Fruit fly (Drosophila melanogaster) whole organism, wandering third instar larva: ENCODE results near the gene CG44001.

Experiments
- Abd-B ChIP-seq: fragments of >200 bp; optimal IDR thresholded peaks from 2 replicates; lab custom pipeline; 2017; ENCODE audit warnings: missing biosample characterization, missing genetic modification characterization
- CG32264 ChIP-seq: fragments of 200-800 bp; sonication (Bioruptor generic); optimal IDR thresholded peaks from 2 replicates; lab custom pipeline; 2016; ENCODE audit warnings: missing biosample characterization, missing genetic modification characterization
- CG9705 ChIP-seq: fragments of 200-800 bp; sonication (Bioruptor generic); optimal IDR thresholded peaks from 2 replicates; lab custom pipeline; 2018; ENCODE audit warnings: missing biosample characterization, mild to moderate bottlenecking, missing genetic modification characterization
- CrebA ChIP-seq: fragments of 200-800 bp; sonication (Bioruptor generic); optimal IDR thresholded peaks from 2 replicates; lab custom pipeline; 2016; ENCODE audit warnings: missing biosample characterization, mild to moderate bottlenecking, missing genetic modification characterization, borderline replicate concordance
- Dfd ChIP-seq: fragments of >200 bp; optimal IDR thresholded peaks from 2 replicates; lab custom pipeline; 2017; ENCODE audit warnings: missing biosample characterization, missing genetic modification characterization
- Dif ChIP-seq: fragments of 200-275, 200-300 bp; sonication (Bioruptor generic); optimal IDR thresholded peaks from 2 replicates; lab custom pipeline; 2018; ENCODE audit warnings: missing biosample characterization, missing genetic modification characterization; ENCODE audit not compliant: partially characterized antibody
- GATAd ChIP-seq: sonication (Bioruptor generic); optimal IDR thresholded peaks from 2 replicates; lab custom pipeline; 2016; ENCODE audit warnings: missing biosample characterization, missing genetic modification characterization
- HLH106 ChIP-seq: fragments of 200-800 bp; optimal IDR thresholded peaks from 3 replicates; lab custom pipeline; 2019; ENCODE audit warnings: missing biosample characterization, mild to moderate bottlenecking, missing genetic modification characterization, moderate library complexity
- Hnf4 ChIP-seq: fragments of 200-800 bp; sonication (Bioruptor generic); optimal IDR thresholded peaks from 2 replicates; lab custom pipeline; 2016; ENCODE audit warnings: missing biosample characterization, mild to moderate bottlenecking, missing genetic modification characterization
- Hr78 ChIP-seq: fragments of >200 bp; optimal IDR thresholded peaks from 2 replicates; lab custom pipeline; 2017; ENCODE audit warnings: missing biosample characterization, missing genetic modification characterization
- Hr83 ChIP-seq: fragments of 200-300 bp; sonication (Bioruptor generic); optimal IDR thresholded peaks from 2 replicates; lab custom pipeline; 2016; ENCODE audit warnings: missing biosample characterization, mild to moderate bottlenecking, missing genetic modification characterization, moderate library complexity; ENCODE audit not compliant: poor library complexity, severe bottlenecking
- Jra ChIP-seq: sonication (Bioruptor generic); optimal IDR thresholded peaks from 2 replicates; lab custom pipeline; 2016; ENCODE audit warnings: missing biosample characterization, missing genetic modification characterization
- Mio ChIP-seq: sonication (Bioruptor generic); optimal IDR thresholded peaks from 2 replicates; lab custom pipeline; 2016; ENCODE audit warnings: missing biosample characterization, missing genetic modification characterization
- Myc ChIP-seq: fragments of >200 bp; optimal IDR thresholded peaks from 2 replicates; lab custom pipeline; 2017
- N ChIP-seq: fragments of >200 bp; optimal IDR thresholded peaks from 2 replicates; lab custom pipeline; 2018; ENCODE audit warnings: missing biosample characterization, missing external identifiers, missing genetic modification characterization
- OdsH ChIP-seq: fragments of 200-800 bp; sonication (Bioruptor generic); optimal IDR thresholded peaks from 2 replicates; lab custom pipeline; 2016; ENCODE audit warnings: missing biosample characterization, mild to moderate bottlenecking, missing genetic modification characterization
- Rel ChIP-seq, 2 experiments: fragments of 200-800 bp; sonication (Bioruptor generic) in 1 of 2; optimal IDR thresholded peaks; 2 replicates in 1 of 2; 3 replicates in 1 of 2; lab custom pipeline; 2016 to 2019; ENCODE audit warnings: mild to moderate bottlenecking in 2 of 2, missing biosample characterization in 2 of 2, missing genetic modification characterization in 2 of 2, moderate library complexity in 1 of 2
- Sp1 ChIP-seq: fragments of 200-800 bp; sonication (Bioruptor generic); optimal IDR thresholded peaks from 3 replicates; lab custom pipeline; 2019; ENCODE audit warnings: missing biosample characterization, mild to moderate bottlenecking, missing genetic modification characterization, moderate library complexity
- Vsx2 ChIP-seq: fragments of 200-300, 225-300 bp; sonication (Bioruptor generic); optimal IDR thresholded peaks from 2 replicates; lab custom pipeline; 2018; ENCODE audit warnings: missing biosample characterization, missing genetic modification characterization; ENCODE audit not compliant: partially characterized antibody
- br ChIP-seq: fragments of 200-800 bp; sonication (Bioruptor generic); optimal IDR thresholded peaks from 2 replicates; lab custom pipeline; 2016; ENCODE audit warnings: missing biosample characterization, missing genetic modification characterization
- brk ChIP-seq: fragments of 200-800 bp; sonication (Bioruptor generic); optimal IDR thresholded peaks from 2 replicates; lab custom pipeline; 2016; ENCODE audit warnings: missing biosample characterization, mild to moderate bottlenecking, missing genetic modification characterization
- dl ChIP-seq, 2 experiments: fragments of 175-275, 200-275 bp in 1 of 2; fragments of 200-275 bp in 1 of 2; sonication (Bioruptor generic); optimal IDR thresholded peaks; lab custom pipeline; 2018; ENCODE audit warnings: mild to moderate bottlenecking in 2 of 2, missing biosample characterization in 2 of 2, missing genetic modification characterization in 2 of 2, moderate library complexity in 2 of 2; ENCODE audit not compliant: partially characterized antibody in 2 of 2, insufficient read depth in 1 of 2
- dmrt93B ChIP-seq: fragments of 200-800 bp; sonication (Bioruptor generic); optimal IDR thresholded peaks from 2 replicates; lab custom pipeline; 2018; ENCODE audit warnings: missing biosample characterization, mild to moderate bottlenecking, missing genetic modification characterization
- dsf ChIP-seq: sonication (Bioruptor generic); optimal IDR thresholded peaks from 2 replicates; lab custom pipeline; 2016; ENCODE audit warnings: missing biosample characterization, missing genetic modification characterization, borderline replicate concordance
- ey ChIP-seq: fragments of 200-800 bp; sonication (Bioruptor generic); optimal IDR thresholded peaks from 2 replicates; lab custom pipeline; 2016; ENCODE audit warnings: missing biosample characterization, missing genetic modification characterization
- foxo ChIP-seq, 2 experiments: fragments of 200-800 bp; sonication (Bioruptor generic); optimal IDR thresholded peaks; 2 replicates in 1 of 2; 3 replicates in 1 of 2; lab custom pipeline; 2016 to 2017; ENCODE audit warnings: missing biosample characterization in 2 of 2, missing genetic modification characterization in 2 of 2
- fru ChIP-seq: fragments of 200-800 bp; sonication (Bioruptor generic); optimal IDR thresholded peaks from 3 replicates; lab custom pipeline; 2016; ENCODE audit warnings: missing biosample characterization, mild to moderate bottlenecking, missing genetic modification characterization
- h ChIP-seq: fragments of 200-800 bp; sonication (Bioruptor generic); optimal IDR thresholded peaks from 3 replicates; lab custom pipeline; 2016; ENCODE audit warnings: missing biosample characterization, mild to moderate bottlenecking, missing genetic modification characterization
- jim ChIP-seq: fragments of 175-275, 200-325 bp; sonication (Bioruptor generic); optimal IDR thresholded peaks from 2 replicates; lab custom pipeline; 2016; ENCODE audit warnings: missing biosample characterization, mild to moderate bottlenecking, missing genetic modification characterization
- lola ChIP-seq: fragments of >200 bp; optimal IDR thresholded peaks from 2 replicates; lab custom pipeline; 2017; ENCODE audit warnings: missing biosample characterization, missing genetic modification characterization
- pan ChIP-seq: fragments of >200 bp; optimal IDR thresholded peaks from 2 replicates; lab custom pipeline; 2017
- psq ChIP-seq: fragments of 200-800 bp; sonication (Bioruptor generic); optimal IDR thresholded peaks from 3 replicates; lab custom pipeline; 2017; ENCODE audit warnings: missing biosample characterization, mild to moderate bottlenecking, missing genetic modification characterization, moderate library complexity
- rgr ChIP-seq: fragments of 200-800 bp; sonication (Bioruptor generic); optimal IDR thresholded peaks from 3 replicates; lab custom pipeline; 2016; ENCODE audit warnings: missing biosample characterization, mild to moderate bottlenecking, missing genetic modification characterization
- sage ChIP-seq: fragments of 200-800 bp; sonication (Bioruptor generic); optimal IDR thresholded peaks from 2 replicates; lab custom pipeline; 2016; ENCODE audit warnings: missing biosample characterization, mild to moderate bottlenecking, missing genetic modification characterization
- sv ChIP-seq: fragments of 200-800 bp; sonication (Bioruptor generic); optimal IDR thresholded peaks from 3 replicates; lab custom pipeline; 2016; ENCODE audit warnings: missing biosample characterization, missing genetic modification characterization
- tai ChIP-seq: sonication (Bioruptor generic); optimal IDR thresholded peaks from 2 replicates; lab custom pipeline; 2016; ENCODE audit warnings: missing biosample characterization, missing genetic modification characterization
- usp ChIP-seq: fragments of >200 bp; optimal IDR thresholded peaks from 2 replicates; lab custom pipeline; 2017; ENCODE audit warnings: missing biosample characterization, missing genetic modification characterization
- woc ChIP-seq: sonication (Bioruptor generic); optimal IDR thresholded peaks from 2 replicates; lab custom pipeline; 2016; ENCODE audit warnings: missing biosample characterization, mild to moderate bottlenecking, missing genetic modification characterization

Gene CG44001

DNA sequence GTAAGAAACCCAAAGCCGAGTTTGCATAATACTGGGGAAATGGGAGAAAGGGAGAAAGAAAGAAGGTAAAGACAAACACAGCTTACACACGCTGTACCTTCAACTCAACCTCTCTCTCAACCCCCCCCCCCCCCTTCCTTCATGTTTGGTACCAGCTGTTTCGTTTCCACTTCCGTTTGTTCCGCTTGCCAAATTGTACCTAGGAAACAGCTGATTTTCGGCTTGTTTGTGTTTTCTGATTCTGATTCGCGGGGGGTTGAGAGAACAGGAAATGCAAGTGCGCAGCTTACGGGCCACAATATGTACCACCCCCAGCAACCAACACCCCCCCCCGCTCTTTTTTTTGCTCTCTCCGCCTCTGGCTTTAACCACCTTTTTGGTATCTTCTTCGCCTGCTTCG is 20.9 kb downstream of the CG44001 start:
- TF ChIP-seq foxo (GFP tag; optimal IDR thresholded peaks at IDR 0.05; lab: Kevin White, UChicago) (no peak), psq (GFP tag; lab: Kevin White, UChicago) (peak; percentile 68)

DNA sequence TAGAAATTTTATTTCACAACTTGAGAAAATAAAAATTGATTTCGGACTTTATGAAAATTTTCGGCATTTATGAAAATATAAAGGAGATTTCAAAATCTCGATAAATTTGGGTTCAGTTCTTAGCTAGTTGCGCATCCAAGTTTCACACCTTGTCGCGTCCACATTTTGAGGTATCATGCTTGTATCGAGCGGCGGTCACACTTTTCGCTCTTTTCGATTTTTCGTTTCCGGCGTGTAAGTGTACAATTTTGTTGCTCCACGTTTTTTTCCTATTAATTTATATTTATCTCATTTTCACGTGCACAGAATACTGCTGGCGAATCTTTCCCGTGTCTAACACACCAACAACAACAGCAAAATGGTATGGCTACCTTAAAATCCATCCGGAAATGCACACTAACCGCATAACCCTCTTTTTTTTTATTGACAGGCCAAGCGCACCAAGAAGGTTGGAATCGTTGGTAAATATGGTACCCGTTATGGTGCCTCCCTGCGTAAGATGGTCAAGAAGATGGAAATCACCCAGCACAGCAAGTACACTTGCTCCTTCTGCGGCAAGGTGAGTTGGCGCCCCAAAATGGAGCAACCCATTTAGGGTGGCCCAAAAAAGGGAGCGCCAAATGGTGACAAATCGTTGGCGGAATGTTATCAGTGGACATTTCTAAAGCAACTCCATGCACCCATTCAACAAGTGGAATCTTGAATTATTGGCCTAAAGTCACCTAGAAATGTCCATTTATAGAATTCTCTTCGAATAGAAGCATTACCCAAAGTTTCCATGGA is 27.9 kb downstream of the CG44001 start, which contains the start of gene RpL37A:
Gene RpL37A, plus strand, starts transcription at position 161 of the 783 bp plus-strand sequence.
- TF ChIP-seq tai (GFP tag; lab: Kevin White, UChicago): no peak
- TF ChIP-seq fru (GFP tag; lab: Kevin White, UChicago): peak; percentile 52
- peak; percentile 31 for TF ChIP-seq OdsH (GFP tag; lab: Kevin White, UChicago)
- no peak for TF ChIP-seq brk (GFP tag; lab: Kevin White, UChicago)
- peak; percentile 12 for TF ChIP-seq Jra (GFP tag; lab: Kevin White, UChicago)
- TF ChIP-seq N: no peak
- peak; percentile 5 for TF ChIP-seq Myc (lab: Kevin White, UChicago)
- TF ChIP-seq foxo (GFP tag; optimal IDR thresholded peaks at IDR 0.05; lab: Kevin White, UChicago): peak in 1 of 2 experiments; percentile 62
- TF ChIP-seq CrebA (GFP tag; lab: Kevin White, UChicago): no peak
- peak; percentile 24 for TF ChIP-seq psq (GFP tag; lab: Kevin White, UChicago)
- no peak for TF ChIP-seq usp
- TF ChIP-seq dsf (GFP tag; lab: Kevin White, UChicago): peak; percentile 12
- peak; percentile 19 for TF ChIP-seq Dif
- TF ChIP-seq jim (GFP tag; lab: Kevin White, UChicago): no peak
- TF ChIP-seq Mio (GFP tag; lab: Kevin White, UChicago): no peak
- peak; percentile 73 for TF ChIP-seq Sp1 (GFP tag; lab: Kevin White, UChicago)
- TF ChIP-seq CG9705: peak; percentile 69
- TF ChIP-seq woc (GFP tag; lab: Kevin White, UChicago): no peak
- TF ChIP-seq HLH106 (tag; lab: Kevin White, UChicago): peak; percentile 64
- no peak for TF ChIP-seq pan (lab: Kevin White, UChicago)
- TF ChIP-seq dmrt93B (GFP tag; lab: Kevin White, UChicago): peak; percentile 73
- no peak for TF ChIP-seq br (GFP tag; lab: Kevin White, UChicago)
- no peak for TF ChIP-seq lola (GFP tag; lab: Kevin White, UChicago)
- TF ChIP-seq sage (GFP tag; lab: Kevin White, UChicago): peak; percentile 73
- no peak for TF ChIP-seq Hr78 (GFP tag; lab: Kevin White, UChicago)
- TF ChIP-seq ey (GFP tag; lab: Kevin White, UChicago): no peak
- peak; percentile 78 for TF ChIP-seq h (GFP tag; lab: Kevin White, UChicago)
- TF ChIP-seq Hr83 (GFP tag; lab: Kevin White, UChicago): peak; percentile 86
- TF ChIP-seq CG32264 (GFP tag; lab: Kevin White, UChicago): peak; percentile 43
- TF ChIP-seq rgr (GFP tag; lab: Kevin White, UChicago): peak; percentile 89
- peak; percentile 12 for TF ChIP-seq Hnf4 (GFP tag; lab: Kevin White, UChicago)
- TF ChIP-seq dl (GFP tag; optimal IDR thresholded peaks at IDR 0.05; lab: Kevin White, UChicago; ENCODE audit: insufficient read depth in 1 of 2, partially characterized antibody in 2 of 2): no peak
- TF ChIP-seq Rel (GFP tag; optimal IDR thresholded peaks at IDR 0.05; lab: Kevin White, UChicago): peak; percentile 66
- peak; percentile 50 for TF ChIP-seq Rel (tag; optimal IDR thresholded peaks at IDR 0.05; lab: Kevin White, UChicago)
- TF ChIP-seq Dfd (GFP tag; lab: Kevin White, UChicago): no peak
- peak; percentile 38 for TF ChIP-seq Vsx2
- TF ChIP-seq Abd-B (GFP tag; lab: Kevin White, UChicago): no peak
- peak; percentile 82 for TF ChIP-seq sv (GFP tag; lab: Kevin White, UChicago)
- no peak for TF ChIP-seq GATAd (GFP tag; lab: Kevin White, UChicago)
